Worm (Caenorhabditis elegans) whole organism, young adult: ENCODE measurements around the gene F07F6.1.

ENCODE experiments used
- B0019.2 ChIP-seq: fragments of 200-800 bp; sonication (Bioruptor generic); conservative IDR thresholded peaks from 2 replicates; pipeline ENCODE4 v1.3.6; 2022; ENCODE audit warnings: missing genetic modification reagents, missing genetic modification characterization, missing compliant biosample characterization
- B0261.1 ChIP-seq: sonication (generic microtip); optimal IDR thresholded peaks from 2 replicates; lab custom pipeline; 2016; ENCODE audit warnings: mild to moderate bottlenecking, missing genetic modification characterization, moderate library complexity, missing compliant biosample characterization
- B0336.3 ChIP-seq: fragments of 200-800 bp; sonication (Bioruptor generic); IDR thresholded peaks from 2 replicates; pipeline ENCODE4 v1.3.6; 2022; ENCODE audit warnings: missing genetic modification characterization, missing compliant biosample characterization
- D2030.7 ChIP-seq: fragments of 200-800 bp; sonication (Bioruptor generic); IDR thresholded peaks from 2 replicates; pipeline ENCODE4 v1.3.6; 2022; ENCODE audit warnings: missing genetic modification reagents, missing genetic modification characterization, missing compliant biosample characterization
- F33H1.4 ChIP-seq: fragments of 200-800 bp; sonication (Bioruptor generic); IDR thresholded peaks from 2 replicates; pipeline ENCODE4 v1.3.6; 2022; ENCODE audit warnings: missing genetic modification reagents, missing genetic modification characterization, missing compliant biosample characterization
- T07F8.4 ChIP-seq: sonication (generic microtip); optimal IDR thresholded peaks from 2 replicates; lab custom pipeline; 2016; ENCODE audit warnings: mild to moderate bottlenecking, missing genetic modification characterization, moderate library complexity, missing compliant biosample characterization
- Y67H2A.10 ChIP-seq: fragments of 200-800 bp; sonication (Bioruptor generic); conservative IDR thresholded peaks from 2 replicates; pipeline ENCODE4 v1.3.6; 2022; ENCODE audit warnings: missing genetic modification reagents, missing genetic modification characterization, missing compliant biosample characterization
- Y95B8A.8 ChIP-seq: fragments of 200-800 bp; sonication (Bioruptor generic); IDR thresholded peaks from 2 replicates; pipeline ENCODE4 v1.3.6; 2022; ENCODE audit warnings: missing genetic modification reagents, missing genetic modification characterization, missing compliant biosample characterization
- ZK185.1 ChIP-seq: sonication (generic microtip); optimal IDR thresholded peaks from 2 replicates; lab custom pipeline; 2016; ENCODE audit warnings: mild to moderate bottlenecking, missing genetic modification characterization, missing compliant biosample characterization; ENCODE audit not compliant: poor library complexity, severe bottlenecking
- atf-7 ChIP-seq: sonication (generic microtip); optimal IDR thresholded peaks from 2 replicates; lab custom pipeline; 2017; ENCODE audit warnings: mild to moderate bottlenecking, missing genetic modification characterization, missing compliant biosample characterization
- athp-1 ChIP-seq: sonication (generic microtip); optimal IDR thresholded peaks from 2 replicates; lab custom pipeline; 2017; ENCODE audit warnings: mild to moderate bottlenecking, missing genetic modification characterization, missing compliant biosample characterization
- attf-6 ChIP-seq: fragments of 200-800 bp; sonication (Bioruptor generic); IDR thresholded peaks from 2 replicates; pipeline ENCODE4 v1.3.6; 2022; ENCODE audit warnings: missing genetic modification reagents, missing genetic modification characterization, missing compliant biosample characterization
- bed-2 ChIP-seq: fragments of 200-800 bp; sonication (Bioruptor generic); IDR thresholded peaks from 2 replicates; pipeline ENCODE4 v1.3.6; 2022; ENCODE audit warnings: missing genetic modification reagents, missing genetic modification characterization, missing compliant biosample characterization
- ccch-3 ChIP-seq: fragments of 200-800 bp; sonication (Bioruptor generic); optimal IDR thresholded peaks from 2 replicates; lab custom pipeline; 2018; ENCODE audit warnings: mild to moderate bottlenecking, missing genetic modification characterization, missing compliant biosample characterization
- ceh-79 ChIP-seq: sonication (generic microtip); optimal IDR thresholded peaks from 2 replicates; lab custom pipeline; 2017; ENCODE audit warnings: mild to moderate bottlenecking, missing genetic modification characterization, missing compliant biosample characterization
- ceh-91 ChIP-seq: fragments of 200-800 bp; sonication (Bioruptor generic); IDR thresholded peaks from 2 replicates; pipeline ENCODE4 v1.3.6; 2022; ENCODE audit warnings: missing genetic modification reagents, missing genetic modification characterization, missing compliant biosample characterization
- chd-7 ChIP-seq: sonication (generic microtip); optimal IDR thresholded peaks from 2 replicates; lab custom pipeline; 2016; ENCODE audit warnings: mild to moderate bottlenecking, missing genetic modification characterization, moderate library complexity, missing compliant biosample characterization
- efl-1 ChIP-seq: fragments of 150-350 bp; optimal IDR thresholded peaks from 2 replicates; lab custom pipeline; 2014; ENCODE audit warnings: missing biosample characterization, missing genetic modification reagents, missing genetic modification characterization
- egl-18 ChIP-seq: fragments of 200-800 bp; sonication (Bioruptor generic); IDR thresholded peaks from 2 replicates; pipeline ENCODE4 v1.3.6; 2022; ENCODE audit warnings: missing genetic modification reagents, missing genetic modification characterization, missing compliant biosample characterization
- egl-44 ChIP-seq: fragments of 200-800 bp; sonication (Bioruptor generic); IDR thresholded peaks from 2 replicates; pipeline ENCODE4 v1.3.6; 2022; ENCODE audit warnings: missing genetic modification reagents, missing genetic modification characterization, missing compliant biosample characterization
- ets-4 ChIP-seq: fragments of 200-800 bp; sonication (Bioruptor generic); optimal IDR thresholded peaks from 2 replicates; lab custom pipeline; 2018; ENCODE audit warnings: mild to moderate bottlenecking, missing genetic modification characterization, missing compliant biosample characterization
- fkh-3 ChIP-seq: sonication (generic microtip); optimal IDR thresholded peaks from 2 replicates; lab custom pipeline; 2016; ENCODE audit warnings: mild to moderate bottlenecking, missing genetic modification characterization, missing compliant biosample characterization
- gei-17 ChIP-seq: fragments of 200-800 bp; sonication (Bioruptor generic); optimal IDR thresholded peaks from 2 replicates; lab custom pipeline; 2018; ENCODE audit warnings: mild to moderate bottlenecking, missing genetic modification characterization, missing compliant biosample characterization
- him-1 ChIP-seq: sonication (generic microtip); optimal IDR thresholded peaks from 2 replicates; lab custom pipeline; 2016; ENCODE audit warnings: missing genotype, missing genetic modification reagents, missing genetic modification characterization, missing compliant biosample characterization
- hlh-12 ChIP-seq: sonication (generic microtip); optimal IDR thresholded peaks from 2 replicates; lab custom pipeline; 2016; ENCODE audit warnings: missing genetic modification characterization, missing compliant biosample characterization
- hlh-26 ChIP-seq: fragments of 200-800 bp; sonication (Bioruptor generic); conservative IDR thresholded peaks from 2 replicates; pipeline ENCODE4 v1.3.6; 2022; ENCODE audit warnings: missing genetic modification reagents, missing genetic modification characterization, missing compliant biosample characterization
- hmg-1.2 ChIP-seq: fragments of 200-800 bp; sonication (Bioruptor generic); IDR thresholded peaks from 2 replicates; pipeline ENCODE4 v1.3.6; 2022; ENCODE audit warnings: missing genetic modification reagents, missing genetic modification characterization, missing compliant biosample characterization
- hrde-1 ChIP-seq: sonication (generic microtip); optimal IDR thresholded peaks from 2 replicates; lab custom pipeline; 2016; ENCODE audit warnings: missing genetic modification characterization, mild to moderate bottlenecking, missing compliant biosample characterization, moderate library complexity, missing genotype, missing genetic modification reagents, borderline replicate concordance
- let-607 ChIP-seq, 2 experiments: fragments of 200-800 bp in 1 of 2; sonication (Bioruptor generic) in 1 of 2; sonication (generic microtip) in 1 of 2; optimal IDR thresholded peaks; 2 replicates each; lab custom pipeline; 2016 to 2018; ENCODE audit warnings: mild to moderate bottlenecking in 2 of 2, missing compliant biosample characterization in 2 of 2, missing genetic modification characterization in 2 of 2, moderate library complexity in 2 of 2, missing genotype in 1 of 2
- lin-35 ChIP-seq, 3 experiments: fragments of 150-350 bp in 2 of 3; sonication (generic microtip) in 1 of 3; optimal IDR thresholded peaks; 2 replicates each; lab custom pipeline; 2014 to 2018; ENCODE audit warnings: missing biosample characterization in 3 of 3, missing genetic modification characterization in 3 of 3, missing genetic modification reagents in 3 of 3
- lsy-27 ChIP-seq: sonication (generic microtip); optimal IDR thresholded peaks from 2 replicates; lab custom pipeline; 2017; ENCODE audit warnings: missing genetic modification characterization, mild to moderate bottlenecking, missing compliant biosample characterization, antibody characterized with exemption, missing genotype, borderline replicate concordance; ENCODE audit not compliant: insufficient read depth
- mes-4 ChIP-seq: sonication (generic microtip); optimal IDR thresholded peaks from 2 replicates; lab custom pipeline; 2016; ENCODE audit warnings: missing genotype, missing genetic modification characterization, missing compliant biosample characterization
- nfya-1 ChIP-seq: sonication (generic microtip); optimal IDR thresholded peaks from 2 replicates; lab custom pipeline; 2017; ENCODE audit warnings: antibody characterized with exemption, missing compliant biosample characterization, missing genetic modification characterization, borderline replicate concordance; ENCODE audit not compliant: insufficient read depth
- nfya-2 ChIP-seq: fragments of 200-800 bp; sonication (Bioruptor generic); IDR thresholded peaks from 2 replicates; pipeline ENCODE4 v1.3.6; 2022; ENCODE audit warnings: missing genetic modification reagents, missing genetic modification characterization, missing compliant biosample characterization
- nfyb-1 ChIP-seq: fragments of 200-800 bp; sonication (Bioruptor generic); IDR thresholded peaks from 2 replicates; pipeline ENCODE4 v1.3.6; 2022; ENCODE audit warnings: missing genetic modification reagents, missing genetic modification characterization, missing compliant biosample characterization
- nhr-120 ChIP-seq: fragments of 200-800 bp; sonication (Bioruptor generic); IDR thresholded peaks from 2 replicates; pipeline ENCODE4 v1.3.6; 2022; ENCODE audit warnings: missing genetic modification characterization, missing compliant biosample characterization
- repo-1 ChIP-seq: sonication (generic microtip); optimal IDR thresholded peaks from 2 replicates; lab custom pipeline; 2017; ENCODE audit warnings: mild to moderate bottlenecking, missing genetic modification characterization, missing compliant biosample characterization
- rpc-1 ChIP-seq, 2 experiments: fragments of 150-350 bp in 1 of 2; sonication (generic microtip) in 1 of 2; optimal IDR thresholded peaks; 2 replicates each; lab custom pipeline; 2014 to 2018; ENCODE audit warnings: missing biosample characterization in 1 of 2, missing genetic modification characterization in 1 of 2, missing genetic modification reagents in 1 of 2, missing genotype in 1 of 2
- sdz-38 ChIP-seq: sonication (generic microtip); optimal IDR thresholded peaks from 2 replicates; lab custom pipeline; 2016; ENCODE audit warnings: missing genotype, missing genetic modification characterization, missing compliant biosample characterization
- sea-2 ChIP-seq: fragments of 200-800 bp; sonication (Bioruptor generic); IDR thresholded peaks from 2 replicates; pipeline ENCODE4 v1.3.6; 2022; ENCODE audit warnings: missing genetic modification characterization, missing compliant biosample characterization
- somi-1 ChIP-seq: fragments of 200-800 bp; sonication (Bioruptor generic); optimal IDR thresholded peaks from 2 replicates; lab custom pipeline; 2018; ENCODE audit warnings: mild to moderate bottlenecking, missing genetic modification characterization, missing compliant biosample characterization
- tbp1 ChIP-seq: fragments of 200-800 bp; sonication (Bioruptor generic); optimal IDR thresholded peaks from 2 replicates; lab custom pipeline; 2018; ENCODE audit warnings: mild to moderate bottlenecking, missing genetic modification characterization, missing compliant biosample characterization
- unc-62 ChIP-seq: fragments of 150-350 bp; optimal IDR thresholded peaks from 2 replicates; lab custom pipeline; 2014; ENCODE audit warnings: missing biosample characterization, missing genetic modification reagents, missing genetic modification characterization
- zim-3 ChIP-seq: sonication (generic microtip); optimal IDR thresholded peaks from 2 replicates; lab custom pipeline; 2017; ENCODE audit warnings: mild to moderate bottlenecking, missing genetic modification characterization, moderate library complexity, missing compliant biosample characterization
- ztf-22 ChIP-seq: fragments of 200-800 bp; sonication (Bioruptor generic); optimal IDR thresholded peaks from 2 replicates; lab custom pipeline; 2018; ENCODE audit warnings: mild to moderate bottlenecking, missing genetic modification characterization, moderate library complexity, missing compliant biosample characterization
- ztf-25 ChIP-seq: fragments of 200-800 bp; sonication (Bioruptor generic); IDR thresholded peaks from 2 replicates; pipeline ENCODE4 v1.3.6; 2022; ENCODE audit warnings: missing genetic modification reagents, missing genetic modification characterization, missing compliant biosample characterization
- ztf-28 ChIP-seq: fragments of 200-800 bp; sonication (Bioruptor generic); IDR thresholded peaks from 2 replicates; pipeline ENCODE4 v1.3.6; 2022; ENCODE audit warnings: missing genetic modification reagents, missing genetic modification characterization, missing compliant biosample characterization

F07F6.1 gene

DNA sequence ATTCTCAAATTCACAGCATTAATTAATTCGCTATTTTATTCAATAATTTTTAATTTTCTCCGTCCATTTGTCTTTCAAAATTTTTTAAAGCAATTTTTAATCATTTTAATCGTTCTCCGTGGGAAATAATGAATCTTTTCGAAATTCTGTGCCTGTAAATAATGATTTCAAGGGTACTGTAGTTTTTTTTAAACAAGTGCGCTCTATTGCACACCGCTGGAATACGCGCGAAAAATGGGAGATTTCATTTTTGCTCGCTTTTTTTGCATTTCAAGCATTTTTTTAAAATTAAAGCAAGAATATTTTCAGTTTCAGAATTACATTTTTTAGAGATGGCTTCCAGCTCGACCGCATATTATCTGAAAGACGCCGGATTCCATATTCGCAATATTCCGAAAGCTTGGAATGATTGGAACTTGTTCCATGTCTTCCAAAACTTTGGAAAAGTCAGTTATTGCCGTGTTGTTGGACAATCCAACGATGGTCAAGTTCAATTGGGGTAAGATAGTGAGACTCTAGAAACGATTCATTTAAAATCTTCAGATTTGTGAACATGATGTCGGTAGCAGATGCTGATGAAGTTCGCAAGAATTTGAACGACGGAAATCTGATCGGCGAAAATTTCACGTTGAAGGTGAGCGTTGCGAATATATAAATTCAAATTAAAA is 16.6 kb upstream of the F07F6.1 start, which contains the start of gene tofu-6 (continued):
- TF ChIP-seq Y67H2A.10 (GFP tag; lab: Robert Waterston, UW) (no peak), F33H1.4 (peak; percentile 78), lsy-27 (tag; lab: Kevin White, UChicago) (no peak), nfya-2 (GFP tag; lab: Robert Waterston, UW) (no peak), chd-7 (tag; lab: Kevin White, UChicago) (no peak), tbp1 (no peak), unc-62 (GFP tag; lab: Kevin White, UChicago) (no peak), somi-1 (no peak), efl-1 (peak; percentile 95), hmg-1.2 (GFP tag; lab: Robert Waterston, UW) (0 out of 2 replicates have a peak, but pooled peaks have one; percentile 32), bed-2 (GFP tag; lab: Robert Waterston, UW) (no peak), gei-17 (GFP tag; lab: Kevin White, UChicago) (no peak), ceh-91 (peak; percentile 90), B0261.1 (tag; lab: Kevin White, UChicago) (no peak), hlh-26 (no peak), fkh-3 (tag; lab: Kevin White, UChicago) (no peak), T07F8.4 (no peak), mes-4 (tag; lab: Kevin White, UChicago) (no peak), ccch-3 (no peak), attf-6 (GFP tag; lab: Robert Waterston, UW) (no peak), egl-44 (GFP tag; lab: Robert Waterston, UW) (no peak), hrde-1 (tag; lab: Kevin White, UChicago) (no peak), ztf-25 (GFP tag; lab: Robert Waterston, UW) (no peak), athp-1 (no peak), zim-3 (tag; lab: Kevin White, UChicago) (no peak), B0019.2 (0 out of 2 replicates have a peak, but pooled peaks have one; percentile 59), repo-1 (tag; lab: Kevin White, UChicago) (no peak), let-607 (tag; optimal IDR thresholded peaks at IDR 0.05; lab: Kevin White, UChicago) (no peak), hlh-12 (tag; lab: Kevin White, UChicago) (no peak), D2030.7 (GFP tag; lab: Robert Waterston, UW) (peak; percentile 87), ZK185.1 (tag; lab: Kevin White, UChicago) (no peak), B0336.3 (GFP tag; lab: Robert Waterston, UW) (0 out of 2 replicates have a peak, but pooled peaks have one; percentile 25), lin-35 (GFP tag; optimal IDR thresholded peaks at IDR 0.05; lab: Kevin White, UChicago) (peak in 1 of 3 experiments; percentile 73), rpc-1 (optimal IDR thresholded peaks at IDR 0.05; lab: Kevin White, UChicago) (no peak), rpc-1 (tag; optimal IDR thresholded peaks at IDR 0.05; lab: Kevin White, UChicago) (no peak), nhr-120 (GFP tag; lab: Robert Waterston, UW) (no peak), him-1 (peak; percentile 69), ztf-22 (GFP tag; lab: Kevin White, UChicago) (no peak), Y95B8A.8 (GFP tag; lab: Robert Waterston, UW) (peak; percentile 50; the same call in 1 of the 2 replicates), sdz-38 (tag; lab: Kevin White, UChicago) (no peak), ceh-79 (no peak), egl-18 (no peak), nfya-1 (tag; lab: Kevin White, UChicago) (no peak), sea-2 (GFP tag; lab: Robert Waterston, UW) (no peak), ets-4 (GFP tag; lab: Kevin White, UChicago) (no peak), nfyb-1 (GFP tag; lab: Robert Waterston, UW) (no peak), atf-7 (tag; lab: Kevin White, UChicago) (no peak), ztf-28 (GFP tag; lab: Robert Waterston, UW) (no peak)
